Worm (Caenorhabditis elegans) whole organism, L2 larva: ENCODE data around the gene C07A9.9.

Experiments used
- ama-1 ChIP-seq: fragments of 150-350 bp; optimal IDR thresholded peaks from 2 replicates; lab custom pipeline; 2018; ENCODE audit warnings: inconsistent platforms
- ceh-16 ChIP-seq: fragments of 150-350 bp; optimal IDR thresholded peaks from 2 replicates; lab custom pipeline; 2014; ENCODE audit warnings: missing biosample characterization, missing genetic modification characterization
- egl-27 ChIP-seq: sonication (generic microtip); optimal IDR thresholded peaks from 3 replicates; lab custom pipeline; 2017; ENCODE audit warnings: missing biosample characterization, missing genetic modification reagents, missing genetic modification characterization
- elt-3 ChIP-seq: sonication (generic microtip); optimal IDR thresholded peaks from 2 replicates; lab custom pipeline; 2017; ENCODE audit warnings: missing biosample characterization, missing genetic modification characterization
- lin-13 ChIP-seq: fragments of 150-350 bp; optimal IDR thresholded peaks from 2 replicates; lab custom pipeline; 2014; ENCODE audit warnings: missing biosample characterization, missing genetic modification reagents, missing genetic modification characterization
- mab-5 ChIP-seq: fragments of 150-350 bp; optimal IDR thresholded peaks from 2 replicates; lab custom pipeline; 2014; ENCODE audit warnings: missing biosample characterization, missing genetic modification characterization
- mdl-1 ChIP-seq, 2 experiments: fragments of 150-350 bp in 1 of 2; sonication (generic microtip) in 1 of 2; optimal IDR thresholded peaks; 2 replicates each; lab custom pipeline; 2017; ENCODE audit warnings: missing biosample characterization in 2 of 2, missing genetic modification characterization in 2 of 2
- nhr-11 ChIP-seq: fragments of 150-350 bp; optimal IDR thresholded peaks from 2 replicates; lab custom pipeline; 2014; ENCODE audit warnings: missing biosample characterization, missing genetic modification characterization
- nhr-23 ChIP-seq: fragments of 150-350 bp; optimal IDR thresholded peaks from 2 replicates; lab custom pipeline; 2014; ENCODE audit warnings: missing biosample characterization, missing genetic modification reagents, missing genetic modification characterization
- nhr-237 ChIP-seq: fragments of 150-350 bp; optimal IDR thresholded peaks from 2 replicates; lab custom pipeline; 2014; ENCODE audit warnings: missing biosample characterization, missing genetic modification characterization
- unc-39 ChIP-seq: fragments of 150-350 bp; optimal IDR thresholded peaks from 2 replicates; lab custom pipeline; 2014; ENCODE audit warnings: missing biosample characterization, missing genetic modification characterization
- unc-62 ChIP-seq: fragments of 150-350 bp; optimal IDR thresholded peaks from 2 replicates; lab custom pipeline; 2014; ENCODE audit warnings: missing biosample characterization, missing genetic modification reagents, missing genetic modification characterization
- ztf-4 ChIP-seq: fragments of 150-350 bp; optimal IDR thresholded peaks from 2 replicates; lab custom pipeline; 2014; ENCODE audit warnings: missing biosample characterization, missing genetic modification characterization

- TF ChIP-seq lin-13 = no peak
- TF ChIP-seq unc-62 = no peak
- TF ChIP-seq nhr-11 (tag; lab: Kevin White, UChicago) = no peak
- TF ChIP-seq unc-39 (tag; lab: Kevin White, UChicago) = no peak
- no peak for TF ChIP-seq ceh-16 (tag; lab: Kevin White, UChicago)
- TF ChIP-seq ama-1 (lab: Kevin White, UChicago) = no peak
- no peak for TF ChIP-seq elt-3 (tag; lab: Kevin White, UChicago)
- TF ChIP-seq egl-27 (tag; lab: Kevin White, UChicago) = no peak
- no peak for TF ChIP-seq nhr-23 (tag; lab: Kevin White, UChicago)
- TF ChIP-seq nhr-237 (tag; lab: Kevin White, UChicago) = no peak
- no peak for TF ChIP-seq mab-5 (tag; lab: Kevin White, UChicago)
- no peak for TF ChIP-seq mdl-1 (tag; optimal IDR thresholded peaks at IDR 0.05; lab: Kevin White, UChicago)
- no peak for TF ChIP-seq ztf-4 (tag; lab: Kevin White, UChicago)
Measured at ce11 chrIII:9623460-9623859, 44.0 kb downstream of the C07A9.9 start.
